Fruit fly (Drosophila melanogaster): ENCODE data around the gene Tengl2.

- TF ChIP-seq psq (optimal IDR thresholded peaks at IDR 0.05) (no peak), usp (GFP tag; optimal IDR thresholded peaks at IDR 0.05) (no peak), Dll (optimal IDR thresholded peaks at IDR 0.05) (no peak)
Observed at dm6 chr2L:2194305-2194828, 44.8 kb downstream of the Tengl2 start.
